Fruit fly (Drosophila melanogaster): ENCODE measurements around the gene CG17568.
A peak's percentile ranks its signal among the peaks of the same experiment; 100 is the strongest.

CG17568 gene

dm6 chr2L:19229059-19229458, 47.6 kb upstream of the CG17568 start (continued):
- TF ChIP-seq CG17361 (GFP tag; IDR thresholded peaks at IDR 0.05) (0 out of 3 replicates have a peak, but pooled peaks have one; percentile 24), gem (tag; optimal IDR thresholded peaks at IDR 0.05) (peak; percentile 43), Hr51 (GFP tag; optimal IDR thresholded peaks at IDR 0.05) (no peak), gce (GFP tag; IDR thresholded peaks at IDR 0.05) (no peak), CG8388 (GFP tag; optimal IDR thresholded peaks at IDR 0.05) (no peak), phol (tag; optimal IDR thresholded peaks at IDR 0.05) (no peak), Med (GFP tag) (peak; percentile 20), lmd (GFP tag; IDR thresholded peaks at IDR 0.05) (no peak), ems (GFP tag; optimal IDR thresholded peaks at IDR 0.05) (no peak), CG32772 (GFP tag; IDR thresholded peaks at IDR 0.05) (no peak), Drgx (GFP tag; IDR thresholded peaks at IDR 0.05) (0 out of 2 replicates have a peak, but pooled peaks have one; percentile 11), CG8765 (GFP tag; IDR thresholded peaks at IDR 0.05) (no peak), Six4 (GFP tag; optimal IDR thresholded peaks at IDR 0.05) (no peak), corto (GFP tag; optimal IDR thresholded peaks at IDR 0.05) (no peak), Mrtf (GFP tag; IDR thresholded peaks at IDR 0.05) (no peak), CG1792 (GFP tag; optimal IDR thresholded peaks at IDR 0.05) (no peak), her (GFP tag; optimal IDR thresholded peaks at IDR 0.05) (no peak), Nf-YB (GFP tag; optimal IDR thresholded peaks at IDR 0.05) (no peak), cwo (GFP tag; optimal IDR thresholded peaks at IDR 0.05) (no peak), ash1 (GFP tag; optimal IDR thresholded peaks at IDR 0.05) (no peak), D19A (tag; optimal IDR thresholded peaks at IDR 0.05) (no peak), CG32767 (GFP tag; IDR thresholded peaks at IDR 0.05) (no peak), Doc3 (GFP tag; IDR thresholded peaks at IDR 0.05; ENCODE audit: partially characterized antibody) (no peak), HLH4C (GFP tag; IDR thresholded peaks at IDR 0.05; ENCODE audit: partially characterized antibody) (no peak), wek (GFP tag; optimal IDR thresholded peaks at IDR 0.05) (no peak), dmrt99B (tag; optimal IDR thresholded peaks at IDR 0.05) (peak; percentile 12), CG6654 (GFP tag; optimal IDR thresholded peaks at IDR 0.05) (no peak), CG3407 (GFP tag; optimal IDR thresholded peaks at IDR 0.05) (no peak), yki (optimal IDR thresholded peaks at IDR 0.05) (no peak), ftz-f1 (GFP tag; optimal IDR thresholded peaks at IDR 0.05) (no peak), Hmr (GFP tag; optimal IDR thresholded peaks at IDR 0.05) (no peak), MESR4 (GFP tag; optimal IDR thresholded peaks at IDR 0.05) (no peak), amos (GFP tag; IDR thresholded peaks at IDR 0.05; ENCODE audit: partially characterized antibody) (no peak), Atf3 (GFP tag; optimal IDR thresholded peaks at IDR 0.05) (no peak), CG18764 (GFP tag; optimal IDR thresholded peaks at IDR 0.05) (no peak), CG7745 (tag; optimal IDR thresholded peaks at IDR 0.05) (no peak), CG7839 (tag; optimal IDR thresholded peaks at IDR 0.05) (peak; percentile 5), CG10565 (GFP tag; optimal IDR thresholded peaks at IDR 0.05) (no peak), CG4404 (GFP tag; IDR thresholded peaks at IDR 0.05) (no peak), wor (GFP tag; IDR thresholded peaks at IDR 0.05) (no peak), CG18262 (tag; optimal IDR thresholded peaks at IDR 0.05) (peak; percentile 24), CG11560 (tag; IDR thresholded peaks at IDR 0.05) (no peak), Bteb2 (GFP tag; optimal IDR thresholded peaks at IDR 0.05) (no peak), Nf-YC (tag; optimal IDR thresholded peaks at IDR 0.05) (no peak), Dfd (GFP tag; optimal IDR thresholded peaks at IDR 0.05) (no peak), CG10274 (GFP tag; optimal IDR thresholded peaks at IDR 0.05) (no peak), CG8944 (GFP tag; optimal IDR thresholded peaks at IDR 0.05) (no peak), slou (GFP tag; optimal IDR thresholded peaks at IDR 0.05) (no peak), CG1024 (GFP tag; IDR thresholded peaks at IDR 0.05) (no peak), maf-S (GFP tag; optimal IDR thresholded peaks at IDR 0.05) (no peak), CG11696 (GFP tag; IDR thresholded peaks at IDR 0.05) (no peak), PHDP (tag; optimal IDR thresholded peaks at IDR 0.05) (no peak)
